Fruit fly (Drosophila melanogaster): ENCODE data around the gene tant.

Gene tant

dm6 chr3L:6071454-6072189 is 16.7 kb downstream of the tant start, which contains the start of gene CG6602 (continued):
- TF ChIP-seq Aef1 (GFP tag; IDR thresholded peaks at IDR 0.05) (peak; percentile 69; the same call in 2 of the 3 replicates), danr (GFP tag; IDR thresholded peaks at IDR 0.05) (peak; percentile 38; the same call in 1 of the 2 replicates), CG17359 (tag; optimal IDR thresholded peaks at IDR 0.05) (peak; percentile 76), slp2 (GFP tag; optimal IDR thresholded peaks at IDR 0.05) (peak; percentile 53), tgo (GFP tag; IDR thresholded peaks at IDR 0.05) (peak; percentile 77), odd (GFP tag; optimal IDR thresholded peaks at IDR 0.05) (peak; percentile 45), CG14965 (GFP tag; optimal IDR thresholded peaks at IDR 0.05; ENCODE audit: borderline replicate concordance) (no peak), CG31365 (tag; optimal IDR thresholded peaks at IDR 0.05) (peak; percentile 61), CG1832 (GFP tag; optimal IDR thresholded peaks at IDR 0.05) (no peak), CG7963 (GFP tag; IDR thresholded peaks at IDR 0.05; ENCODE audit: partially characterized antibody) (no peak), Optix (GFP tag; IDR thresholded peaks at IDR 0.05) (peak; percentile 5; the same call in 1 of the 3 replicates), Ravus (GFP tag; IDR thresholded peaks at IDR 0.05) (peak; percentile 18; the same call in 1 of the 2 replicates), CG18599 (GFP tag; optimal IDR thresholded peaks at IDR 0.05) (peak; percentile 76), lilli (GFP tag; optimal IDR thresholded peaks at IDR 0.05) (peak; percentile 18), vvl (GFP tag; IDR thresholded peaks at IDR 0.05) (peak; percentile 92), CG17829 (tag; optimal IDR thresholded peaks at IDR 0.05) (peak; percentile 39), CG18476 (GFP tag; optimal IDR thresholded peaks at IDR 0.05) (peak; percentile 39), Nf-YB (GFP tag; optimal IDR thresholded peaks at IDR 0.05) (no peak), ind (GFP tag; optimal IDR thresholded peaks at IDR 0.05) (peak; percentile 63), phol (tag; optimal IDR thresholded peaks at IDR 0.05) (peak; percentile 82), dmrt99B (tag; optimal IDR thresholded peaks at IDR 0.05) (peak; percentile 61), CG2712 (tag; optimal IDR thresholded peaks at IDR 0.05) (no peak), CG9817 (tag; optimal IDR thresholded peaks at IDR 0.05) (peak; percentile 80), disco-r (GFP tag; optimal IDR thresholded peaks at IDR 0.05) (peak; percentile 40), CG8281 (tag; optimal IDR thresholded peaks at IDR 0.05) (peak; percentile 23), chm (GFP tag; IDR thresholded peaks at IDR 0.05) (peak; percentile 76), CG3995 (GFP tag; optimal IDR thresholded peaks at IDR 0.05) (peak; percentile 38), HmgZ (tag; optimal IDR thresholded peaks at IDR 0.05) (peak; percentile 37), dysf (GFP tag; IDR thresholded peaks at IDR 0.05) (peak; percentile 76; the same call in 2 of the 3 replicates), al (GFP tag; IDR thresholded peaks at IDR 0.05) (peak; percentile 68), lab (GFP tag; optimal IDR thresholded peaks at IDR 0.05) (peak; percentile 92), GATAe (GFP tag; conservative IDR thresholded peaks at IDR 0.05) (no peak), jigr1 (GFP tag; IDR thresholded peaks at IDR 0.05) (no peak; the same call in 2 of the 3 replicates), Scr (GFP tag; IDR thresholded peaks at IDR 0.05; ENCODE audit: partially characterized antibody) (no peak), CG12744 (GFP tag; optimal IDR thresholded peaks at IDR 0.05) (peak; percentile 5), emc (GFP tag; optimal IDR thresholded peaks at IDR 0.05) (peak; percentile 62), Deaf1 (tag; optimal IDR thresholded peaks at IDR 0.05) (no peak), ems (GFP tag; optimal IDR thresholded peaks at IDR 0.05) (no peak), repo (GFP tag; optimal IDR thresholded peaks at IDR 0.05) (peak; percentile 42), Oli (tag; optimal IDR thresholded peaks at IDR 0.05) (peak; percentile 37), CG17612 (GFP tag; IDR thresholded peaks at IDR 0.05) (peak; percentile 7; the same call in 1 of the 2 replicates), CG12071 (GFP tag; optimal IDR thresholded peaks at IDR 0.05) (peak; percentile 62), CG13775 (GFP tag; optimal IDR thresholded peaks at IDR 0.05) (peak; percentile 69), Poxn (GFP tag; IDR thresholded peaks at IDR 0.05) (no peak), Vsx1 (GFP tag; optimal IDR thresholded peaks at IDR 0.05) (peak; percentile 63), Nf-YC (tag; optimal IDR thresholded peaks at IDR 0.05) (no peak), H2.0 (GFP tag; IDR thresholded peaks at IDR 0.05) (peak; percentile 60), ham (GFP tag; IDR thresholded peaks at IDR 0.05) (peak; percentile 5; the same call in 1 of the 2 replicates), gcm2 (GFP tag; optimal IDR thresholded peaks at IDR 0.05) (no peak)

Measured in whole organism, embryonic.